Fruit fly (Drosophila melanogaster): Measurements from ENCODE around the gene Nup107.

Nup107 gene

dm6 chr2L:10688764-10689163 is 47.1 kb downstream of the Nup107 start:
- TF ChIP-seq pan (optimal IDR thresholded peaks at IDR 0.05) (no peak), EcR (GFP tag; optimal IDR thresholded peaks at IDR 0.05) (no peak), psq (optimal IDR thresholded peaks at IDR 0.05) (no peak), usp (GFP tag; optimal IDR thresholded peaks at IDR 0.05) (no peak), CG8478 (optimal IDR thresholded peaks at IDR 0.05) (no peak), Dll (optimal IDR thresholded peaks at IDR 0.05) (no peak)

dm6 chr2L:10687794-10688185 is 48.1 kb downstream of the Nup107 start:
- TF ChIP-seq usp (GFP tag; optimal IDR thresholded peaks at IDR 0.05) (no peak), EcR (GFP tag; optimal IDR thresholded peaks at IDR 0.05) (no peak)

DNA sequence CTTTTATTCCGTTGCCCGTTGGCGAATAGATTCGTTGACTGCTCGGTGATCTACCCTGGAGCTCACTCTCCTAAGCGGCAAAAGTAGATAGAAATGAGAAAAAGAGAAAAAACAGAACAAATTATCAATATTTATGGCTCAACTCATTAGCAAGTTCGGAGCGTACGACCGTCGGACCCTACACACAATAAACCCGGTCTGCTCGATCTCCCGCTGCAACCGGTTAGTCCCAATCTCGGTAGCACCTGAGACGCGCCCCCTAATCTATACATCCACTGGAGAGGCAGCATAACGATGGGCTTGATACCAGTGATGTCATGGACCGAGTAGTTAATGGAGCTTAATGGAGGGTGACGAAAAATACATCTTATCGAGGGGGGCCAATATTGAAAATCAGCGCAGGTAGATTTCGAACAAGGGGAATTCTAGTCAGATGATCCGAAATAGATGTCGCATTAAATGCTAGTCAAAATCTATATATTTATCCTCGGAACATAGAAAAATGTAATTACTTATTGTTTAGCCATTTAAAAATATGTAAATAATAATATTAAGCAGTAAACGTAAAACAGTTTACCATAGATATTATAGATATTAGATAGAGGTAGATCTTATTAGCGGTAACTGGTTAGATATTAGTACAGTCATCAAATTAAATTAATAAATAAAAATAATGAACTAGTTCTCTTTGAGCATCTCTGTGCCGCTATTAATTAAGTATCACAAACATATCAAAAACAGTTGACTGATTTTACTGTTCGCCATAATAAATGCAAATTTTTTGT is 48.7 kb downstream of the Nup107 start, which contains the start of gene CG7296:
TSS of gene CG7296 (minus strand) at position 58 of the 785 bp plus-strand sequence.
- no peak for TF ChIP-seq usp (GFP tag; optimal IDR thresholded peaks at IDR 0.05)
- TF ChIP-seq Dll (optimal IDR thresholded peaks at IDR 0.05): no peak
- no peak for TF ChIP-seq EcR (GFP tag; optimal IDR thresholded peaks at IDR 0.05)

- no peak for TF ChIP-seq CG8478 (optimal IDR thresholded peaks at IDR 0.05)
- no peak for TF ChIP-seq pan (optimal IDR thresholded peaks at IDR 0.05)
- no peak for TF ChIP-seq psq (optimal IDR thresholded peaks at IDR 0.05)
These were observed 50.2 kb downstream of the Nup107 start for dm6 chr2L:10685666-10686065.

- no peak for TF ChIP-seq psq (optimal IDR thresholded peaks at IDR 0.05)
- TF ChIP-seq pan (optimal IDR thresholded peaks at IDR 0.05): no peak
- no peak for TF ChIP-seq EcR (GFP tag; optimal IDR thresholded peaks at IDR 0.05)
- TF ChIP-seq usp (GFP tag; optimal IDR thresholded peaks at IDR 0.05): no peak
- TF ChIP-seq CG8478 (optimal IDR thresholded peaks at IDR 0.05): no peak
- TF ChIP-seq Dll (optimal IDR thresholded peaks at IDR 0.05): no peak
These were observed 51.6 kb downstream of the Nup107 start, which contains the start of gene CG7299 for dm6 chr2L:10684309-10684708. CG7299 (minus strand) TSS chr2L:10684409.

Data from whole organism.